Fruit fly (Drosophila melanogaster) whole organism, embryonic: ENCODE results near the gene RabX4.

Source experiments
- Awh ChIP-seq: fragments of 200-800 bp; sonication (Bioruptor generic); IDR thresholded peaks from 2 replicates; pipeline ENCODE4, ENCODE4 v1.3.6; 2022; ENCODE audit warnings: missing biosample characterization, missing genetic modification characterization
- Bdp1 ChIP-seq: fragments of 200-800 bp; sonication (Bioruptor generic); optimal IDR thresholded peaks from 3 replicates; lab custom pipeline; 2016; ENCODE audit warnings: missing biosample characterization, missing genetic modification characterization
- CG10543 ChIP-seq: fragments of 200-800 bp; sonication (Bioruptor generic); optimal IDR thresholded peaks from 3 replicates; lab custom pipeline; 2017; ENCODE audit warnings: missing biosample characterization, mild to moderate bottlenecking, missing genetic modification characterization, moderate library complexity
- CG10979 ChIP-seq: fragments of 200-800 bp; sonication (Bioruptor generic); optimal IDR thresholded peaks from 2 replicates; lab custom pipeline; 2018; ENCODE audit warnings: missing biosample characterization, mild to moderate bottlenecking, missing genetic modification characterization, moderate library complexity
- CG14014 ChIP-seq: fragments of 200-800 bp; sonication (Bioruptor generic); IDR thresholded peaks from 2 replicates; pipeline ENCODE4 v1.3.6; 2022; ENCODE audit warnings: missing biosample characterization, missing genetic modification characterization
- CG15269 ChIP-seq: fragments of 200-800 bp; sonication (Bioruptor generic); optimal IDR thresholded peaks from 2 replicates; lab custom pipeline; 2018; ENCODE audit warnings: missing biosample characterization, mild to moderate bottlenecking, missing genetic modification characterization, moderate library complexity
- CG16815 ChIP-seq: fragments of 200-800 bp; sonication (Bioruptor generic); optimal IDR thresholded peaks from 3 replicates; lab custom pipeline; 2017; ENCODE audit warnings: missing biosample characterization, mild to moderate bottlenecking, missing genetic modification characterization
- CG1832 ChIP-seq: fragments of 200-800 bp; sonication (Bioruptor generic); optimal IDR thresholded peaks from 2 replicates; lab custom pipeline; 2017; ENCODE audit warnings: missing biosample characterization, mild to moderate bottlenecking, missing genetic modification characterization, inconsistent platforms
- CG2120 ChIP-seq: fragments of 200-800 bp; sonication (Bioruptor generic); optimal IDR thresholded peaks from 3 replicates; lab custom pipeline; 2016; ENCODE audit warnings: missing biosample characterization, missing genetic modification characterization
- CG2712 ChIP-seq: fragments of 200-800 bp; optimal IDR thresholded peaks from 3 replicates; lab custom pipeline; 2019; ENCODE audit warnings: missing biosample characterization, mild to moderate bottlenecking, missing genetic modification characterization, moderate library complexity
- CG4617 ChIP-seq: fragments of 200-800 bp; sonication (Bioruptor generic); optimal IDR thresholded peaks from 3 replicates; lab custom pipeline; 2016; ENCODE audit warnings: missing biosample characterization, missing genetic modification characterization, borderline replicate concordance
- CG7271 ChIP-seq: fragments of 200-800 bp; sonication (Bioruptor generic); optimal IDR thresholded peaks from 2 replicates; lab custom pipeline; 2018; ENCODE audit warnings: missing biosample characterization, mild to moderate bottlenecking, missing genetic modification characterization, moderate library complexity
- CG7928 ChIP-seq: fragments of 200-800 bp; sonication (Bioruptor generic); optimal IDR thresholded peaks from 2 replicates; lab custom pipeline; 2017; ENCODE audit warnings: missing biosample characterization, mild to moderate bottlenecking, missing genetic modification characterization
- CG8089 ChIP-seq: fragments of 200-800 bp; sonication (Bioruptor generic); optimal IDR thresholded peaks from 3 replicates; lab custom pipeline; 2016; ENCODE audit warnings: missing biosample characterization, missing genetic modification characterization
- CG9437 ChIP-seq: fragments of 200-800 bp; sonication (Bioruptor generic); optimal IDR thresholded peaks from 2 replicates; lab custom pipeline; 2018; ENCODE audit warnings: missing biosample characterization, mild to moderate bottlenecking, missing genetic modification characterization
- CG9727 ChIP-seq: fragments of 200-800 bp; sonication (Bioruptor generic); optimal IDR thresholded peaks from 3 replicates; lab custom pipeline; 2017; ENCODE audit warnings: missing biosample characterization, mild to moderate bottlenecking, missing genetic modification characterization
- Camta ChIP-seq: fragments of 200-800 bp; sonication (Bioruptor generic); optimal IDR thresholded peaks from 2 replicates; lab custom pipeline; 2016; ENCODE audit warnings: missing biosample characterization, missing genetic modification characterization
- Chrac-16 ChIP-seq: fragments of 200-800 bp; sonication (Bioruptor generic); optimal IDR thresholded peaks from 3 replicates; lab custom pipeline; 2016; ENCODE audit warnings: missing biosample characterization, missing genetic modification characterization
- D ChIP-seq, 2 experiments: fragments of 200-800 bp in 1 of 2; fragments of >200 bp in 1 of 2; sonication (Bioruptor generic) in 1 of 2; optimal IDR thresholded peaks; 2 replicates in 1 of 2; 3 replicates in 1 of 2; lab custom pipeline; 2017; ENCODE audit warnings: mild to moderate bottlenecking in 1 of 2, missing biosample characterization in 1 of 2, missing genetic modification characterization in 1 of 2, missing genetic modification reagents in 1 of 2
- Ets65A ChIP-seq: fragments of 200-800 bp; sonication (Bioruptor generic); peaks from one replicate; lab custom pipeline; 2016; ENCODE audit warnings: missing biosample characterization, missing genetic modification characterization
- Ets97D ChIP-seq: fragments of 200-800 bp; sonication (Bioruptor generic); optimal IDR thresholded peaks from 3 replicates; lab custom pipeline; 2016; ENCODE audit warnings: missing biosample characterization, missing genetic modification characterization
- Gsc ChIP-seq: fragments of 200-800 bp; sonication (Bioruptor generic); IDR thresholded peaks from 2 replicates; pipeline ENCODE4 v1.3.6; 2022; ENCODE audit warnings: missing biosample characterization, missing genetic modification characterization
- Hand ChIP-seq: fragments of 200-800 bp; sonication (Bioruptor generic); optimal IDR thresholded peaks from 2 replicates; lab custom pipeline; 2017; ENCODE audit warnings: mild to moderate bottlenecking, missing biosample characterization, missing genetic modification reagents, missing genetic modification characterization
- HmgZ ChIP-seq: fragments of 200-800 bp; sonication (Bioruptor generic); optimal IDR thresholded peaks from 2 replicates; lab custom pipeline; 2018; ENCODE audit warnings: missing biosample characterization, mild to moderate bottlenecking, missing genetic modification characterization
- Lhr ChIP-seq: fragments of 200-800 bp; sonication (Bioruptor generic); optimal IDR thresholded peaks from 3 replicates; lab custom pipeline; 2017; ENCODE audit warnings: mild to moderate bottlenecking, missing biosample characterization, missing genetic modification reagents, missing genetic modification characterization
- Lim3 ChIP-seq: fragments of 200-800 bp; sonication (Bioruptor generic); IDR thresholded peaks from 2 replicates; pipeline ENCODE4 v1.3.6; 2022; ENCODE audit warnings: missing biosample characterization, missing genetic modification characterization
- Mes4 ChIP-seq: fragments of 200-800 bp; sonication (Bioruptor generic); optimal IDR thresholded peaks from 2 replicates; lab custom pipeline; 2016; ENCODE audit warnings: missing biosample characterization, missing genetic modification characterization
- NC2α ChIP-seq: fragments of 200-800 bp; sonication (Bioruptor generic); optimal IDR thresholded peaks from 2 replicates; lab custom pipeline; 2016; ENCODE audit warnings: missing biosample characterization, missing genetic modification characterization
- Nf-YB ChIP-seq: fragments of 200-800 bp; sonication (Bioruptor generic); optimal IDR thresholded peaks from 3 replicates; lab custom pipeline; 2019; ENCODE audit warnings: missing biosample characterization, mild to moderate bottlenecking, missing genetic modification characterization, moderate library complexity
- Scr ChIP-seq: fragments of 200-800 bp; sonication (Bioruptor generic); IDR thresholded peaks from 2 replicates; pipeline ENCODE4 v1.3.6; 2022; ENCODE audit warnings: missing biosample characterization, missing genetic modification characterization; ENCODE audit not compliant: partially characterized antibody
- Sox102F ChIP-seq: fragments of 200-800 bp; sonication (Bioruptor generic); optimal IDR thresholded peaks from 2 replicates; lab custom pipeline; 2018; ENCODE audit warnings: missing biosample characterization, mild to moderate bottlenecking, missing genetic modification characterization, moderate library complexity
- Ssrp ChIP-seq: fragments of 200-800 bp; sonication (Bioruptor generic); optimal IDR thresholded peaks from 2 replicates; lab custom pipeline; 2018; ENCODE audit warnings: missing biosample characterization, mild to moderate bottlenecking, missing genetic modification characterization, moderate library complexity
- Vsx1 ChIP-seq: fragments of 200-800 bp; sonication (Bioruptor generic); optimal IDR thresholded peaks from 2 replicates; lab custom pipeline; 2017; ENCODE audit warnings: missing biosample characterization, mild to moderate bottlenecking, missing genetic modification characterization, missing genetic modification reagents
- chif ChIP-seq, 2 experiments: fragments of 200-800 bp; sonication (Bioruptor generic); optimal IDR thresholded peaks; 3 replicates each; lab custom pipeline; 2016; ENCODE audit warnings: missing biosample characterization in 2 of 2, missing genetic modification characterization in 2 of 2
- chn ChIP-seq: fragments of 200-800 bp; sonication (Bioruptor generic); optimal IDR thresholded peaks from 2 replicates; lab custom pipeline; 2016; ENCODE audit warnings: missing biosample characterization, missing genetic modification characterization
- en ChIP-seq: fragments of 200-800 bp; sonication (Bioruptor generic); optimal IDR thresholded peaks from 2 replicates; lab custom pipeline; 2016; ENCODE audit warnings: missing biosample characterization, missing genetic modification characterization
- eve ChIP-seq, 2 experiments: fragments of >200 bp; optimal IDR thresholded peaks; 2 replicates each; lab custom pipeline; 2017; ENCODE audit warnings: missing biosample characterization in 2 of 2, missing genetic modification characterization in 2 of 2
- exex ChIP-seq: fragments of 200-800 bp; sonication (Bioruptor generic); optimal IDR thresholded peaks from 4 replicates; lab custom pipeline; 2018; ENCODE audit warnings: missing biosample characterization, mild to moderate bottlenecking, missing genetic modification characterization, moderate library complexity
- kay ChIP-seq: fragments of 200-800 bp; sonication (Bioruptor generic); optimal IDR thresholded peaks from 2 replicates; lab custom pipeline; 2016; ENCODE audit warnings: missing biosample characterization, missing genetic modification characterization
- lmd ChIP-seq: fragments of 200-800 bp; sonication (Bioruptor generic); IDR thresholded peaks from 2 replicates; pipeline ENCODE4 v1.3.6; 2022; ENCODE audit warnings: missing biosample characterization, missing genetic modification characterization
- oc ChIP-seq: fragments of 200-800 bp; sonication (Bioruptor generic); optimal IDR thresholded peaks from 2 replicates; lab custom pipeline; 2018; ENCODE audit warnings: missing biosample characterization, mild to moderate bottlenecking, missing genetic modification characterization, moderate library complexity
- peb ChIP-seq: fragments of 200-800 bp; sonication (Bioruptor generic); IDR thresholded peaks from 2 replicates; pipeline ENCODE4 v1.3.6; 2022; ENCODE audit warnings: missing biosample characterization, missing genetic modification characterization
- phol ChIP-seq: fragments of 200-800 bp; sonication (Bioruptor generic); optimal IDR thresholded peaks from 3 replicates; lab custom pipeline; 2018; ENCODE audit warnings: missing biosample characterization, mild to moderate bottlenecking, missing genetic modification characterization, moderate library complexity
- pita ChIP-seq: fragments of 200-800 bp; sonication (Bioruptor generic); optimal IDR thresholded peaks from 2 replicates; lab custom pipeline; 2017; ENCODE audit warnings: missing biosample characterization, mild to moderate bottlenecking, missing genetic modification characterization
- pnt ChIP-seq: fragments of 200-800 bp; sonication (Bioruptor generic); optimal IDR thresholded peaks from 3 replicates; lab custom pipeline; 2016; ENCODE audit warnings: missing biosample characterization, missing genetic modification characterization
- sd ChIP-seq: fragments of 200-800 bp; sonication (Bioruptor generic); optimal IDR thresholded peaks from 3 replicates; lab custom pipeline; 2018; ENCODE audit warnings: missing biosample characterization, mild to moderate bottlenecking, missing genetic modification characterization, moderate library complexity
- sug ChIP-seq: fragments of 200-800 bp; optimal IDR thresholded peaks from 2 replicates; lab custom pipeline; 2019; ENCODE audit warnings: missing biosample characterization, mild to moderate bottlenecking, missing genetic modification characterization, moderate library complexity
- tup ChIP-seq: fragments of 200-800 bp; sonication (Bioruptor generic); optimal IDR thresholded peaks from 2 replicates; lab custom pipeline; 2016; ENCODE audit warnings: missing biosample characterization, mild to moderate bottlenecking, missing genetic modification characterization, moderate library complexity

RabX4 gene

dm6 chr3R:24857459-24857858 lies 29.2 kb upstream of the RabX4 start, which contains the start of gene CAH4:
Gene CAH4 (minus strand): TSS chr3R:24857559.
- TF ChIP-seq CG16815 (GFP tag; lab: Kevin White, UChicago) = no peak
- no peak for TF ChIP-seq lmd (GFP tag; lab: Robert Waterston, UW)
- TF ChIP-seq Ssrp (tag; lab: Kevin White, UChicago) = no peak
- no peak for TF ChIP-seq Vsx1 (GFP tag; lab: Kevin White, UChicago)
- TF ChIP-seq CG2712 (tag; lab: Kevin White, UChicago) = no peak
- no peak for TF ChIP-seq Scr (GFP tag; lab: Robert Waterston, UW)
- TF ChIP-seq sug (tag; lab: Kevin White, UChicago) = no peak

- no peak for TF ChIP-seq CG9437
- no peak for TF ChIP-seq Bdp1
- no peak for TF ChIP-seq Hand (GFP tag; lab: Kevin White, UChicago)
- no peak for TF ChIP-seq kay (GFP tag; lab: Kevin White, UChicago)
- no peak for TF ChIP-seq Gsc
- TF ChIP-seq CG15269 (tag; lab: Kevin White, UChicago) = no peak
- TF ChIP-seq chn (GFP tag; lab: Kevin White, UChicago) = no peak
- TF ChIP-seq Lhr (GFP tag; lab: Kevin White, UChicago) = no peak
- TF ChIP-seq Ets65A (GFP tag; lab: Kevin White, UChicago) = no peak
- no peak for TF ChIP-seq Awh (GFP tag; lab: Robert Waterston, UW)
- TF ChIP-seq CG1832 (GFP tag; lab: Kevin White, UChicago) = no peak
- TF ChIP-seq HmgZ (tag; lab: Kevin White, UChicago) = no peak
- no peak for TF ChIP-seq CG9727
- TF ChIP-seq en = no peak
- no peak for TF ChIP-seq Nf-YB (GFP tag; lab: Kevin White, UChicago)
- TF ChIP-seq CG14014 (GFP tag; lab: Robert Waterston, UW) = no peak
- no peak for TF ChIP-seq CG8089 (GFP tag; lab: Kevin White, UChicago)
- TF ChIP-seq, all 482 proteins: peak for 0
Observed at dm6 chr3R:24856143-24856542, 27.9 kb upstream of the RabX4 start, which contains the start of gene HDAC11. Gene HDAC11 (minus strand): TSS chr3R:24856243.

- TF ChIP-seq sd (tag; lab: Kevin White, UChicago) (no peak), Nf-YB (GFP tag; lab: Kevin White, UChicago) (no peak), tup (GFP tag; lab: Kevin White, UChicago) (no peak), CG1832 (GFP tag; lab: Kevin White, UChicago) (no peak), phol (tag; lab: Kevin White, UChicago) (no peak), CG2120 (no peak), Chrac-16 (GFP tag; lab: Kevin White, UChicago) (no peak), pita (no peak), NC2α (no peak), exex (tag; lab: Kevin White, UChicago) (no peak), Sox102F (no peak), oc (tag; lab: Kevin White, UChicago) (no peak), CG7928 (no peak), D (optimal IDR thresholded peaks at IDR 0.05; lab: Kevin White, UChicago) (no peak), D (GFP tag; optimal IDR thresholded peaks at IDR 0.05; lab: Kevin White, UChicago) (no peak), CG10543 (GFP tag; lab: Kevin White, UChicago) (no peak), Hand (GFP tag; lab: Kevin White, UChicago) (no peak), CG10979 (tag; lab: Kevin White, UChicago) (no peak), Ets97D (GFP tag; lab: Kevin White, UChicago) (no peak), CG4617 (peak; percentile 51), peb (GFP tag; lab: Robert Waterston, UW) (no peak), eve (GFP tag; optimal IDR thresholded peaks at IDR 0.05; lab: Kevin White, UChicago) (no peak), Camta (no peak), Mes4 (GFP tag; lab: Kevin White, UChicago) (no peak), CG7271 (tag; lab: Kevin White, UChicago) (no peak), Lim3 (GFP tag; lab: Robert Waterston, UW) (no peak), chif (GFP tag; optimal IDR thresholded peaks at IDR 0.05; lab: Kevin White, UChicago) (no peak), pnt (GFP tag; lab: Kevin White, UChicago) (no peak)
Observed at dm6 chr3R:24851429-24851828, 23.2 kb upstream of the RabX4 start, which contains the start of gene Nct. Gene Nct (plus strand): TSS chr3R:24851601.
